Worm (Caenorhabditis elegans) whole organism, L4 larva: ENCODE data around the gene C27A2.8.

Experiments
- aha-1 ChIP-seq: fragments of 150-350 bp; peaks from one replicate; lab custom pipeline; 2014; ENCODE audit warnings: missing biosample characterization, missing genetic modification characterization
- ceh-82 ChIP-seq: sonication (generic microtip); optimal IDR thresholded peaks from 2 replicates; lab custom pipeline; 2017; ENCODE audit warnings: missing biosample characterization, missing genetic modification characterization
- lim-7 ChIP-seq: fragments of 200-800 bp; sonication (Bioruptor generic); IDR thresholded peaks from 2 replicates; pipeline ENCODE4 v1.3.6; 2022; ENCODE audit warnings: missing genetic modification characterization, missing compliant biosample characterization
- nhr-111 ChIP-seq: fragments of 200-800 bp; sonication (Bioruptor generic); optimal IDR thresholded peaks from 2 replicates; lab custom pipeline; 2018; ENCODE audit warnings: mild to moderate bottlenecking, missing genetic modification characterization, missing compliant biosample characterization
- nhr-77 ChIP-seq: fragments of 150-350 bp; optimal IDR thresholded peaks from 2 replicates; lab custom pipeline; 2014; ENCODE audit warnings: missing biosample characterization, missing genetic modification characterization
- pha-4 ChIP-seq, 2 experiments: fragments of 150-350 bp in 1 of 2; fragments of 200-800 bp in 1 of 2; sonication (Bioruptor generic) in 1 of 2; IDR thresholded peaks in 1 of 2; optimal IDR thresholded peaks in 1 of 2; 2 replicates each; pipeline versions ENCODE4 v1.3.6 to Lab custom; 2014 to 2022; ENCODE audit warnings: missing genetic modification characterization in 2 of 2, missing genetic modification reagents in 2 of 2, missing biosample characterization in 1 of 2, missing compliant biosample characterization in 1 of 2
- unc-130 ChIP-seq: sonication (generic microtip); optimal IDR thresholded peaks from 2 replicates; lab custom pipeline; 2016; ENCODE audit warnings: missing genetic modification reagents, missing genetic modification characterization, missing compliant biosample characterization
- unc-39 ChIP-seq: sonication (generic microtip); optimal IDR thresholded peaks from 2 replicates; lab custom pipeline; 2017; ENCODE audit warnings: missing biosample characterization, missing genetic modification characterization

DNA sequence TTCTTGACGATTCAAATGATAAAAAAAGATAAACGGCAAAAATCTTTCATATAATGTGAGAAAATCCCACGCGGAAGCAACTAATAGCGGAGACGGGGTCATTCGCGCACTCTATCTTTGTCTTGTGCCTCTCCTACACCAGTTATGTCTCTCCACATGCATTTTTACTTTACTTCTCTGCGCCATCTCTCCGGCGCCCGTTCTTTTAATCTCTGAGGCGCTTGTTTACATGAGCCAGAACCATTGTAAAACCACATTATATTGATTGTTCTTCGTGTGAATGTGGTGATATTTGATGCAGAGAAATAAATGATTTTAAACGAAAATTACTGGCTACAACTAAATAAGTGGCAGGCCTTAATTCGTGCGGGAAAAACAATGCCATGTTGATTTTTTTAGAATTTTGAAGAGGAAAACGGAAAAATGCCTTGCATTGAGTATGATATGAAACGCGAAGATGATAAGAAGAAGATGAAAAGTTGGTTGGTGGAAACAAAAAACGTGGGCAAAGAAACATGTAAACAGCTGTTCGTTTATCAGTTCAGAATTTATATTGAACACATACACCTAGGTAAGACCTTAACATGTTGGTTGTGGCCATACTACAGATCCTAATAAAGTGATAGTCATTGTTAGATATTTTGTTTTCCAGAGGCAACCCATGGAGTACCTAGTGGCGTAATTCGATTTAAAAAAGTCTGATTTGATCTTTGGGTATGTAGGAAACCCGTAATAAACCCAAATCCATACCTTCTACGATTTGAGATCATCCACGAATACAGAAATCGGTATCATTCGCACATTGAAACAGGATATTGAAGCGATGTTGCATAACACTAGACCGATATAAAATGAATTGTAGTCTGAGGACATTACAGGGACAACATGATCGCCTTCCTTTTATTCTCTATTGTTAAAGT is 24.8 kb upstream of the C27A2.8 start, which contains the start of gene C04G6.2:
- no peak for TF ChIP-seq ceh-82 (tag; lab: Kevin White, UChicago)
- no peak for TF ChIP-seq nhr-111 (GFP tag; lab: Kevin White, UChicago)
- TF ChIP-seq unc-130 (GFP tag; lab: Kevin White, UChicago), result no peak
- TF ChIP-seq aha-1 (tag; lab: Kevin White, UChicago), result no peak
- no peak for TF ChIP-seq unc-39 (tag; lab: Kevin White, UChicago)
- no peak for TF ChIP-seq nhr-77 (tag; lab: Kevin White, UChicago)
- no peak for TF ChIP-seq lim-7
- TF ChIP-seq pha-4 (GFP tag; IDR thresholded peaks at IDR 0.05; lab: Robert Waterston, UW), result no peak
- peak; percentile 34 for TF ChIP-seq pha-4 (tag; optimal IDR thresholded peaks at IDR 0.05; lab: Kevin White, UChicago)
